Fruit fly (Drosophila melanogaster) whole organism: ENCODE data around the gene Lip4.

ENCODE experiments used
- CG8478 ChIP-seq: fragments of >200 bp; optimal IDR thresholded peaks from 2 replicates; lab custom pipeline; 2018; ENCODE audit warnings: inconsistent platforms
- Dll ChIP-seq: fragments of >200 bp; optimal IDR thresholded peaks from 2 replicates; lab custom pipeline; 2017
- EcR ChIP-seq, 2 experiments: fragments of >200 bp; optimal IDR thresholded peaks; 2 replicates each; lab custom pipeline; 2017; ENCODE audit warnings: missing biosample characterization in 2 of 2, missing genetic modification characterization in 2 of 2, missing genetic modification reagents in 2 of 2
- pan ChIP-seq: fragments of >200 bp; optimal IDR thresholded peaks from 2 replicates; lab custom pipeline; 2017
- psq ChIP-seq: fragments of >200 bp; optimal IDR thresholded peaks from 2 replicates; lab custom pipeline; 2017
- usp ChIP-seq: fragments of >200 bp; optimal IDR thresholded peaks from 2 replicates; lab custom pipeline; 2017; ENCODE audit warnings: missing biosample characterization, missing genetic modification characterization, mixed read lengths

Lip4 gene

dm6 chr2L:10502244-10502643, 25.1 kb upstream of the Lip4 start:
- no peak for TF ChIP-seq CG8478 (lab: Kevin White, UChicago)
- TF ChIP-seq usp (GFP tag; lab: Kevin White, UChicago), result no peak
- TF ChIP-seq pan, result no peak
- TF ChIP-seq psq, result no peak
- no peak for TF ChIP-seq Dll (lab: Kevin White, UChicago)
- TF ChIP-seq EcR (GFP tag; optimal IDR thresholded peaks at IDR 0.05; lab: Kevin White, UChicago), result no peak

- no peak for TF ChIP-seq EcR (GFP tag; optimal IDR thresholded peaks at IDR 0.05; lab: Kevin White, UChicago)
- TF ChIP-seq Dll (lab: Kevin White, UChicago), result no peak
- TF ChIP-seq usp (GFP tag; lab: Kevin White, UChicago), result no peak
- no peak for TF ChIP-seq psq
Observed at dm6 chr2L:10502862-10503261, 24.5 kb upstream of the Lip4 start.

- TF ChIP-seq psq (no peak), pan (no peak), usp (GFP tag; lab: Kevin White, UChicago) (no peak), Dll (lab: Kevin White, UChicago) (no peak), CG8478 (lab: Kevin White, UChicago) (no peak), EcR (GFP tag; optimal IDR thresholded peaks at IDR 0.05; lab: Kevin White, UChicago) (no peak)
Observed at dm6 chr2L:10503356-10503977, 23.9 kb upstream of the Lip4 start.

- TF ChIP-seq usp (GFP tag; lab: Kevin White, UChicago) (no peak), CG8478 (lab: Kevin White, UChicago) (no peak), Dll (lab: Kevin White, UChicago) (no peak), psq (no peak), EcR (GFP tag; optimal IDR thresholded peaks at IDR 0.05; lab: Kevin White, UChicago) (no peak), pan (no peak)
Observed at dm6 chr2L:10504895-10505294, 22.5 kb upstream of the Lip4 start.

dm6 chr2L:10505345-10505744, 22.0 kb upstream of the Lip4 start:
- TF ChIP-seq psq (no peak), CG8478 (lab: Kevin White, UChicago) (no peak), Dll (lab: Kevin White, UChicago) (no peak), EcR (GFP tag; optimal IDR thresholded peaks at IDR 0.05; lab: Kevin White, UChicago) (no peak), usp (GFP tag; lab: Kevin White, UChicago) (no peak), pan (no peak)

dm6 chr2L:10506557-10507252, 20.7 kb upstream of the Lip4 start, which contains the start of the genes Myo31DF and CG6094:
Gene Myo31DF (minus strand): TSS chr2L:10506779.
Gene CG6094 (plus strand): TSS chr2L:10507081.
- no peak for TF ChIP-seq pan

dm6 chr2L:10510088-10510487, 17.3 kb upstream of the Lip4 start, which contains the start of gene CG7384:
Gene CG7384 (minus strand): TSS chr2L:10510453.
- TF ChIP-seq Dll (lab: Kevin White, UChicago), result no peak
- no peak for TF ChIP-seq usp (GFP tag; lab: Kevin White, UChicago)
- no peak for TF ChIP-seq CG8478 (lab: Kevin White, UChicago)
- TF ChIP-seq EcR (GFP tag; optimal IDR thresholded peaks at IDR 0.05; lab: Kevin White, UChicago), result no peak
- TF ChIP-seq psq, result no peak
- TF ChIP-seq pan, result no peak

dm6 chr2L:10510843-10511242, 16.5 kb upstream of the Lip4 start:
- no peak for TF ChIP-seq EcR (GFP tag; optimal IDR thresholded peaks at IDR 0.05; lab: Kevin White, UChicago)
- TF ChIP-seq usp (GFP tag; lab: Kevin White, UChicago), result no peak
- no peak for TF ChIP-seq CG8478 (lab: Kevin White, UChicago)
- no peak for TF ChIP-seq Dll (lab: Kevin White, UChicago)
- no peak for TF ChIP-seq psq
- no peak for TF ChIP-seq pan

- TF ChIP-seq EcR (GFP tag; optimal IDR thresholded peaks at IDR 0.05; lab: Kevin White, UChicago) (no peak), Dll (lab: Kevin White, UChicago) (no peak), pan (no peak), psq (no peak), CG8478 (lab: Kevin White, UChicago) (no peak), usp (GFP tag; lab: Kevin White, UChicago) (no peak)
Observed at dm6 chr2L:10513837-10514499, 13.4 kb upstream of the Lip4 start.

dm6 chr2L:10514586-10515137, 12.7 kb upstream of the Lip4 start:
- TF ChIP-seq Dll (lab: Kevin White, UChicago) (no peak), psq (no peak), usp (GFP tag; lab: Kevin White, UChicago) (no peak), pan (no peak), EcR (GFP tag; optimal IDR thresholded peaks at IDR 0.05; lab: Kevin White, UChicago) (no peak), CG8478 (lab: Kevin White, UChicago) (no peak)

- no peak for TF ChIP-seq EcR (GFP tag; optimal IDR thresholded peaks at IDR 0.05; lab: Kevin White, UChicago)
- no peak for TF ChIP-seq usp (GFP tag; lab: Kevin White, UChicago)
- TF ChIP-seq psq, result no peak
- TF ChIP-seq CG8478 (lab: Kevin White, UChicago), result no peak
- no peak for TF ChIP-seq Dll (lab: Kevin White, UChicago)
- no peak for TF ChIP-seq pan
Observed at dm6 chr2L:10515553-10516174, 11.7 kb upstream of the Lip4 start.
